Fruit fly (Drosophila melanogaster) whole organism, embryonic: ENCODE data around the gene aux.
A peak's percentile ranks its signal among the peaks of the same experiment; 100 is the strongest.

Source experiments
- ATbp ChIP-seq: fragments of 200-800 bp; sonication (Bioruptor generic); optimal IDR thresholded peaks from 2 replicates; lab custom pipeline; 2017; ENCODE audit warnings: missing biosample characterization, mild to moderate bottlenecking, missing genetic modification characterization, missing genetic modification reagents
- Abd-B ChIP-seq: fragments of 200-800 bp; sonication (Bioruptor generic); optimal IDR thresholded peaks from 2 replicates; lab custom pipeline; 2018; ENCODE audit warnings: missing biosample characterization, mild to moderate bottlenecking, missing genetic modification characterization, moderate library complexity
- B-H2 ChIP-seq: fragments of 200-800 bp; sonication (Bioruptor generic); optimal IDR thresholded peaks from 2 replicates; lab custom pipeline; 2018; ENCODE audit warnings: missing biosample characterization, mild to moderate bottlenecking, missing genetic modification characterization
- BEAF-32 ChIP-seq: fragments of 200-800 bp; sonication (Bioruptor generic); optimal IDR thresholded peaks from 3 replicates; lab custom pipeline; 2017; ENCODE audit warnings: missing biosample characterization, missing genetic modification characterization, mild to moderate bottlenecking, moderate library complexity, missing genetic modification reagents
- Blimp-1 ChIP-seq: fragments of 200-800 bp; sonication (Bioruptor generic); optimal IDR thresholded peaks from 3 replicates; lab custom pipeline; 2018; ENCODE audit warnings: missing biosample characterization, missing genetic modification characterization, mild to moderate bottlenecking, moderate library complexity, missing genetic modification reagents
- Bteb2 ChIP-seq: fragments of 200-800 bp; sonication (Bioruptor generic); optimal IDR thresholded peaks from 2 replicates; lab custom pipeline; 2016; ENCODE audit warnings: missing biosample characterization, missing genetic modification characterization
- CG10654 ChIP-seq: fragments of 200-800 bp; sonication (Bioruptor generic); optimal IDR thresholded peaks from 2 replicates; lab custom pipeline; 2016; ENCODE audit warnings: missing biosample characterization, missing genetic modification characterization
- CG11085 ChIP-seq: fragments of 200-800 bp; sonication (Bioruptor generic); IDR thresholded peaks from 2 replicates; pipeline ENCODE4 v1.3.6; 2022; ENCODE audit warnings: missing biosample characterization, missing genetic modification characterization
- CG11504 ChIP-seq: fragments of 200-800 bp; sonication (Bioruptor generic); optimal IDR thresholded peaks from 3 replicates; lab custom pipeline; 2019; ENCODE audit warnings: missing biosample characterization, mild to moderate bottlenecking, missing genetic modification characterization, moderate library complexity
- CG12769 ChIP-seq: fragments of 200-800 bp; sonication (Bioruptor generic); optimal IDR thresholded peaks from 2 replicates; lab custom pipeline; 2019; ENCODE audit warnings: missing biosample characterization, mild to moderate bottlenecking, missing genetic modification characterization, moderate library complexity
- CG18764 ChIP-seq: fragments of 200-800 bp; sonication (Bioruptor generic); optimal IDR thresholded peaks from 3 replicates; lab custom pipeline; 2016; ENCODE audit warnings: missing biosample characterization, missing genetic modification characterization
- CG2678 ChIP-seq: fragments of 200-800 bp; sonication (Bioruptor generic); optimal IDR thresholded peaks from 3 replicates; lab custom pipeline; 2019; ENCODE audit warnings: missing biosample characterization, mild to moderate bottlenecking, missing genetic modification characterization, moderate library complexity
- CG2712 ChIP-seq: fragments of 200-800 bp; optimal IDR thresholded peaks from 3 replicates; lab custom pipeline; 2019; ENCODE audit warnings: missing biosample characterization, mild to moderate bottlenecking, missing genetic modification characterization, moderate library complexity
- CG2875 ChIP-seq: fragments of 200-800 bp; sonication (Bioruptor generic); optimal IDR thresholded peaks from 2 replicates; lab custom pipeline; 2017; ENCODE audit warnings: missing biosample characterization, mild to moderate bottlenecking, missing genetic modification characterization, missing genetic modification reagents
- CG33557 ChIP-seq: fragments of 200-800 bp; sonication (Bioruptor generic); optimal IDR thresholded peaks from 2 replicates; lab custom pipeline; 2019; ENCODE audit warnings: missing biosample characterization, mild to moderate bottlenecking, missing genetic modification characterization, moderate library complexity
- CG42726 ChIP-seq: fragments of 200-800 bp; sonication (Bioruptor generic); IDR thresholded peaks from 2 replicates; pipeline ENCODE4 v1.3.6; 2022; ENCODE audit warnings: missing biosample characterization, missing genetic modification characterization; ENCODE audit not compliant: partially characterized antibody
- CG4282 ChIP-seq: fragments of 200-800 bp; sonication (Bioruptor generic); optimal IDR thresholded peaks from 2 replicates; lab custom pipeline; 2016; ENCODE audit warnings: missing biosample characterization, missing genetic modification characterization
- CG4730 ChIP-seq: fragments of 200-800 bp; sonication (Bioruptor generic); IDR thresholded peaks from 2 replicates; pipeline ENCODE4 v1.3.6; 2022; ENCODE audit warnings: missing biosample characterization, missing genetic modification characterization
- CG4820 ChIP-seq: fragments of 200-800 bp; sonication (Bioruptor generic); optimal IDR thresholded peaks from 3 replicates; lab custom pipeline; 2016; ENCODE audit warnings: missing biosample characterization, missing genetic modification characterization
- CG6254 ChIP-seq: fragments of 200-800 bp; sonication (Bioruptor generic); optimal IDR thresholded peaks from 3 replicates; lab custom pipeline; 2017; ENCODE audit warnings: mild to moderate bottlenecking, missing biosample characterization, missing genetic modification reagents, missing genetic modification characterization
- CG7987 ChIP-seq: fragments of 200-800 bp; sonication (Bioruptor generic); optimal IDR thresholded peaks from 2 replicates; lab custom pipeline; 2018; ENCODE audit warnings: missing biosample characterization, mild to moderate bottlenecking, missing genetic modification characterization, moderate library complexity
- CHES-1-like ChIP-seq: fragments of 200-800 bp; sonication (Bioruptor generic); optimal IDR thresholded peaks from 2 replicates; lab custom pipeline; 2016; ENCODE audit warnings: missing biosample characterization, missing genetic modification characterization
- Chrac-16 ChIP-seq: fragments of 200-800 bp; sonication (Bioruptor generic); optimal IDR thresholded peaks from 3 replicates; lab custom pipeline; 2016; ENCODE audit warnings: missing biosample characterization, missing genetic modification characterization
- Gug ChIP-seq: fragments of 200-800 bp; sonication (Bioruptor generic); IDR thresholded peaks from 4 replicates; pipeline ENCODE4 v1.3.6; 2022; ENCODE audit warnings: missing biosample characterization, missing genetic modification characterization
- H2.0 ChIP-seq: fragments of 200-800 bp; sonication (Bioruptor generic); IDR thresholded peaks from 2 replicates; pipeline ENCODE4 v1.3.6; 2022; ENCODE audit warnings: missing biosample characterization, missing genetic modification characterization
- HLH3B ChIP-seq: fragments of 200-800 bp; sonication (Bioruptor generic); IDR thresholded peaks from 2 replicates; pipeline ENCODE4 v1.3.6; 2022; ENCODE audit warnings: missing biosample characterization, missing genetic modification characterization
- Hr39 ChIP-seq: fragments of >200 bp; optimal IDR thresholded peaks from 2 replicates; lab custom pipeline; 2017
- MTF-1 ChIP-seq: fragments of 200-800 bp; sonication (Bioruptor generic); optimal IDR thresholded peaks from 2 replicates; lab custom pipeline; 2018; ENCODE audit warnings: missing biosample characterization, mild to moderate bottlenecking, missing genetic modification characterization, borderline replicate concordance
- Mes4 ChIP-seq: fragments of 200-800 bp; sonication (Bioruptor generic); optimal IDR thresholded peaks from 2 replicates; lab custom pipeline; 2016; ENCODE audit warnings: missing biosample characterization, missing genetic modification characterization
- NFAT ChIP-seq: fragments of 200-800 bp; sonication (Bioruptor generic); IDR thresholded peaks from 2 replicates; pipeline ENCODE4 v1.3.6; 2022; ENCODE audit warnings: missing biosample characterization, missing genetic modification characterization
- Optix ChIP-seq: fragments of 200-800 bp; sonication (Bioruptor generic); IDR thresholded peaks from 3 replicates; pipeline ENCODE4 v1.3.6; 2022; ENCODE audit warnings: missing biosample characterization, missing genetic modification characterization
- Sin3A ChIP-seq: fragments of >200 bp; optimal IDR thresholded peaks from 2 replicates; lab custom pipeline; 2018
- Six4 ChIP-seq: fragments of 200-800 bp; sonication (Bioruptor generic); optimal IDR thresholded peaks from 2 replicates; lab custom pipeline; 2016; ENCODE audit warnings: missing biosample characterization, missing genetic modification characterization
- Sry-β ChIP-seq: fragments of 200-800 bp; sonication (Bioruptor generic); optimal IDR thresholded peaks from 2 replicates; lab custom pipeline; 2018; ENCODE audit warnings: missing biosample characterization, mild to moderate bottlenecking, missing genetic modification characterization, moderate library complexity
- al ChIP-seq: fragments of 200-800 bp; sonication (Bioruptor generic); IDR thresholded peaks from 2 replicates; pipeline ENCODE4 v1.3.6; 2022; ENCODE audit warnings: missing biosample characterization, missing genetic modification characterization
- cato ChIP-seq: fragments of 200-800 bp; sonication (Bioruptor generic); optimal IDR thresholded peaks from 2 replicates; lab custom pipeline; 2016; ENCODE audit warnings: missing biosample characterization, missing genetic modification characterization, borderline replicate concordance
- chinmo ChIP-seq: fragments of 200-800 bp; sonication (Bioruptor generic); IDR thresholded peaks from 4 replicates; pipeline ENCODE4 v1.3.6; 2022; ENCODE audit warnings: missing biosample characterization, missing genetic modification characterization; ENCODE audit not compliant: partially characterized antibody
- ci ChIP-seq: fragments of 200-800 bp; sonication (Bioruptor generic); IDR thresholded peaks from 3 replicates; pipeline ENCODE4 v1.3.6; 2022; ENCODE audit warnings: missing biosample characterization, missing genetic modification characterization
- ewg ChIP-seq: fragments of 200-800 bp; sonication (Bioruptor generic); optimal IDR thresholded peaks from 3 replicates; lab custom pipeline; 2017; ENCODE audit warnings: mild to moderate bottlenecking, missing biosample characterization, missing genetic modification reagents, missing genetic modification characterization
- fu2 ChIP-seq: fragments of 200-800 bp; sonication (Bioruptor generic); optimal IDR thresholded peaks from 2 replicates; lab custom pipeline; 2016; ENCODE audit warnings: missing biosample characterization, missing genetic modification characterization
- gcm ChIP-seq: fragments of 200-800 bp; sonication (Bioruptor generic); optimal IDR thresholded peaks from 2 replicates; lab custom pipeline; 2019; ENCODE audit warnings: missing biosample characterization, mild to moderate bottlenecking, missing genetic modification characterization, moderate library complexity
- grn ChIP-seq: fragments of 200-800 bp; sonication (Bioruptor generic); optimal IDR thresholded peaks from 3 replicates; lab custom pipeline; 2017; ENCODE audit warnings: missing biosample characterization, missing genetic modification characterization
- h ChIP-seq: fragments of >200 bp; optimal IDR thresholded peaks from 2 replicates; lab custom pipeline; 2017
- ind ChIP-seq: fragments of 200-800 bp; sonication (Bioruptor generic); optimal IDR thresholded peaks from 3 replicates; lab custom pipeline; 2016; ENCODE audit warnings: missing biosample characterization, missing genetic modification characterization
- jigr1 ChIP-seq: fragments of 200-800 bp; sonication (Bioruptor generic); IDR thresholded peaks from 3 replicates; pipeline ENCODE4 v1.3.6; 2022; ENCODE audit warnings: missing biosample characterization, missing genetic modification characterization
- klu ChIP-seq: fragments of 200-800 bp; sonication (Bioruptor generic); IDR thresholded peaks from 2 replicates; pipeline ENCODE4 v1.3.6; 2022; ENCODE audit warnings: missing biosample characterization, missing genetic modification characterization
- sd ChIP-seq: fragments of 200-800 bp; sonication (Bioruptor generic); optimal IDR thresholded peaks from 3 replicates; lab custom pipeline; 2018; ENCODE audit warnings: missing biosample characterization, mild to moderate bottlenecking, missing genetic modification characterization, moderate library complexity
- sob ChIP-seq: fragments of 200-800 bp; sonication (Bioruptor generic); IDR thresholded peaks from 2 replicates; pipeline ENCODE4 v1.3.6; 2022; ENCODE audit warnings: missing biosample characterization, missing genetic modification characterization
- ssp ChIP-seq: fragments of 200-800 bp; sonication (Bioruptor generic); IDR thresholded peaks from 2 replicates; pipeline ENCODE4 v1.3.6; 2022; ENCODE audit warnings: missing biosample characterization, missing genetic modification characterization
- tna ChIP-seq: fragments of 200-800 bp; sonication (Bioruptor generic); IDR thresholded peaks from 2 replicates; pipeline ENCODE4 v1.3.6; 2022; ENCODE audit warnings: missing biosample characterization, missing genetic modification characterization; ENCODE audit not compliant: partially characterized antibody
- tup ChIP-seq: fragments of 200-800 bp; sonication (Bioruptor generic); optimal IDR thresholded peaks from 2 replicates; lab custom pipeline; 2016; ENCODE audit warnings: missing biosample characterization, mild to moderate bottlenecking, missing genetic modification characterization, moderate library complexity
- wor ChIP-seq: fragments of 200-800 bp; sonication (Bioruptor generic); IDR thresholded peaks from 2 replicates; pipeline ENCODE4 v1.3.6; 2022; ENCODE audit warnings: missing biosample characterization, missing genetic modification characterization

Gene aux

dm6 chr3R:4214038-4214437 is 2.5 kb downstream of the aux start (continued):
- TF ChIP-seq Abd-B (GFP tag; lab: Kevin White, UChicago) (peak; percentile 78), CG11504 (tag; lab: Kevin White, UChicago) (peak; percentile 88), CG11085 (GFP tag; lab: Robert Waterston, UW) (peak; percentile 73), Six4 (GFP tag; lab: Kevin White, UChicago) (peak; percentile 64), jigr1 (GFP tag; lab: Robert Waterston, UW) (peak; percentile 83), Chrac-16 (peak; percentile 59), grn (GFP tag; lab: Kevin White, UChicago) (peak; percentile 57), CG2678 (tag; lab: Kevin White, UChicago) (peak; percentile 75), CG42726 (GFP tag; lab: Robert Waterston, UW) (no peak), HLH3B (GFP tag; lab: Robert Waterston, UW) (peak; percentile 91), CG33557 (GFP tag; lab: Kevin White, UChicago) (no peak), chinmo (GFP tag; lab: Robert Waterston, UW) (no peak), h (lab: Kevin White, UChicago) (no peak), CG10654 (peak; percentile 74), CG18764 (GFP tag; lab: Kevin White, UChicago) (peak; percentile 60), Sin3A (lab: Kevin White, UChicago) (no peak), ssp (GFP tag; lab: Robert Waterston, UW) (peak; percentile 81), tna (GFP tag; lab: Robert Waterston, UW) (no peak), CG12769 (peak; percentile 86), CG6254 (peak; percentile 60), Blimp-1 (GFP tag; lab: Kevin White, UChicago) (peak; percentile 63), ind (GFP tag; lab: Kevin White, UChicago) (peak; percentile 88), ewg (GFP tag; lab: Kevin White, UChicago) (peak; percentile 66), CG4282 (GFP tag; lab: Kevin White, UChicago) (no peak), sd (tag; lab: Kevin White, UChicago) (no peak), ci (GFP tag; lab: Robert Waterston, UW) (peak; percentile 95), CG2875 (GFP tag; lab: Kevin White, UChicago) (peak; percentile 66), NFAT (GFP tag; lab: Robert Waterston, UW) (peak; percentile 68), cato (GFP tag; lab: Kevin White, UChicago) (peak; percentile 47), ATbp (GFP tag; lab: Kevin White, UChicago) (peak; percentile 87), H2.0 (peak; percentile 85), B-H2 (GFP tag; lab: Kevin White, UChicago) (no peak), Gug (GFP tag; lab: Robert Waterston, UW) (peak; percentile 87), MTF-1 (GFP tag; lab: Kevin White, UChicago) (peak; percentile 64), CG7987 (GFP tag; lab: Kevin White, UChicago) (peak; percentile 46), Sry-β (GFP tag; lab: Kevin White, UChicago) (no peak), gcm (GFP tag; lab: Kevin White, UChicago) (peak; percentile 37), BEAF-32 (GFP tag; lab: Kevin White, UChicago) (no peak), Bteb2 (GFP tag; lab: Kevin White, UChicago) (peak; percentile 32), Optix (GFP tag; lab: Robert Waterston, UW) (peak; percentile 87), Hr39 (lab: Kevin White, UChicago) (no peak), wor (GFP tag; lab: Robert Waterston, UW) (peak; percentile 80), tup (GFP tag; lab: Kevin White, UChicago) (peak; percentile 32), al (peak; percentile 68), CHES-1-like (peak; percentile 39), CG4730 (GFP tag; lab: Robert Waterston, UW) (peak; percentile 75), klu (GFP tag; lab: Robert Waterston, UW) (peak; percentile 75), Mes4 (GFP tag; lab: Kevin White, UChicago) (peak; percentile 56), sob (peak; percentile 87), fu2 (GFP tag; lab: Kevin White, UChicago) (peak; percentile 61), CG2712 (peak; percentile 79), CG4820 (GFP tag; lab: Kevin White, UChicago) (peak; percentile 80)
